Fruit fly (Drosophila melanogaster) whole organism, larva: Measurements from ENCODE around the gene Adhr.

Experiments used
- noc ChIP-seq: fragments of 200-800 bp; sonication (Bioruptor generic); optimal IDR thresholded peaks from 3 replicates; lab custom pipeline; 2019; ENCODE audit warnings: missing biosample characterization, mild to moderate bottlenecking, missing genetic modification characterization, moderate library complexity

Gene Adhr

DNA sequence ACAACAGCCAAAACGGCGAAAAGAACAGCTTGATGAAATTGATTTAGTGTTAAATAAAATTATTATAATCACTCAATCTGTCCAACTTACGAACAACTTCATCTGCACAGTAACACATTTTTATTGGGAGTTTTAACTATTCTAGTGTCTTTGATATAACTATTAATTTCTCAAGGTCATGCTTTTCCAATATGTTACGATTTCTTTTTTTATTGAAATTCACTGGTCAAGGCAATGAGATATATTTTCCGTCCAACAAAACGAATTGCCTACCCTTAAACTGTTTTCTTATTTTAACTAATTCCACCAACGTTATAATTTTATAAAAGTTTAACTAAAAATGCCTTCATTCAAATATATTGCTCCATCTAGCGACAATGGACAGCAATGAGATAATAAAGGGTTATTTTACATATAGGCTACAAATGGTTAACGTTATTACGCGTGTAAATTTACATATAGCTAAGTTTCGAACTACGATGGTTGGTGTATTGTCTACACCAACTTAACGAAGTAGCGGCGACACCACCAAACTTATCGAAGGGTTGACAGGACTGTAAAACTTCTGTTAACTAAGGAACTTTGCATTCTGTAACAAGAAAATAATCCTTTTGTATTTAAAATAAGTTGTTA lies 26.6 kb upstream of the Adhr start:
- TF ChIP-seq noc, result no peak

- TF ChIP-seq noc, result no peak
These were observed 16.8 kb upstream of the Adhr start for dm6 chr2L:14598357-14599057.

dm6 chr2L:14599058-14599789 lies 16.1 kb upstream of the Adhr start:
- peak; percentile 41 for TF ChIP-seq noc

dm6 chr2L:14606112-14606511 lies 9.2 kb upstream of the Adhr start:
- TF ChIP-seq noc, result no peak

- TF ChIP-seq noc, result peak; percentile 82
These were observed 3.9 kb upstream of the Adhr start for dm6 chr2L:14611358-14612037.

DNA sequence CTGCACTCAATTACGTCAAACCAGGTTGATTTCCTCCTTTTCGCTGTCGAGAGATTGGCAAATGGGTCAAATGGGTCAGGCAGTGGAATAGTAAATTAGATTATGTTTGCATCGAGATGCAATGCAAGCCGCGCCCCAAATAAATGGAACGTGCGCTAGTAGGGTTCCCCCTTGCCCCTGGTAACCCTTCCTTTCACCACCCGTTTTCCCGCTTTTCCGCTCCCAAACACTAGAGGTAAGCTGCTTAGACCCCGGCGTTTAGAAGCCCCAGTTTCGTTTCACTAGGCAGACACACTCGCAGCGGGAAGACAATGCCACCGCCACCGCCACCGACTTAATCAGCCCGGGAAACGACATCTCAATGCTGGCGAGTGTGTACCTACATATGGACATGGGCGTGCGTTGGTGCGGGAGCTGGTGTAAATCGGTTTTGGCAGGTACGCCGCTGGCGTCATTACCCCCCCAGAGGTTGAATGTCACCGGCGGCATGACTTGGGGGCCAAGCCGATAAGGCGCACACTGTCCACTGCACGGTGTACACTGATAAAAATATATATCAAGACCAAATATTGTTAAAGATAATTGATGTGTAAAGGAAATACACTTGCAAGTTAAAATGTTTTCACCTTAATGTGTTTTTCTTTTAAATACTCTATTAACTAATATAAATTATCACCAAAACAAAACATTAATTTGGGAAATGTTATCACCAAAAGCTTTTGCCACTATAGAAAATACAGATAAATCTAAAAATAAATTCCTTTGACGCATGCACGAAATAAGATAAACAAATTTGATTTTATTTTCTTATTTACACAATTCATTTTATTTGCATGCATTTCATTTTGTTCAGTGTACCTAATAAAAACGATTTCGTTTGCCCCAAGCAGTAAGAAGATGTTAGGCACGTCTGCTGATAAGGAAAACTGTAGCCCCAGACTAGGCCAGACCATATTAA lies 2.1 kb upstream of the Adhr start:
- TF ChIP-seq noc, result peak; percentile 98

dm6 chr2L:14614444-14614843 lies 908 bp upstream of the Adhr start:
- peak; percentile 12 for TF ChIP-seq noc

- peak; percentile 40 for TF ChIP-seq noc
These were observed 497 bp downstream of the Adhr start for dm6 chr2L:14615749-14616348.

DNA sequence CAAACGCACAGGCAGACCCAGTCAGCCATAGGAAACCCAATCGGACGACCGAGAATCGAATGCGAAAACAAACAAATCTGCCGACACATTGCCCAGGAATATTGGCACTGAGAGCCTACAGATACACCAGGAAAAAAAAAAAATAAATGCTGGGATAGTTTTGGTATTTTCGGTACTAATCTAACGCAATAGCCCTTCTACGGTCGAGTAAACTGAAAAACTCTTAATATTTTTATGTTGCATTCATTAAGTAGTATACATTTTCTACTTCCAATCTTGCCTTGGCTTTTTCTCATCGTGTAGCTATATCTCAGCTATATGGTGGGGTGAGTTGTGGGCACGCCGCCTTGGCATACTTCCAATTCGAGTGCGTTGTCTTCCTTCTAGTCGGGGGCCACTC lies 4.2 kb downstream of the Adhr start:
- no peak for TF ChIP-seq noc

DNA sequence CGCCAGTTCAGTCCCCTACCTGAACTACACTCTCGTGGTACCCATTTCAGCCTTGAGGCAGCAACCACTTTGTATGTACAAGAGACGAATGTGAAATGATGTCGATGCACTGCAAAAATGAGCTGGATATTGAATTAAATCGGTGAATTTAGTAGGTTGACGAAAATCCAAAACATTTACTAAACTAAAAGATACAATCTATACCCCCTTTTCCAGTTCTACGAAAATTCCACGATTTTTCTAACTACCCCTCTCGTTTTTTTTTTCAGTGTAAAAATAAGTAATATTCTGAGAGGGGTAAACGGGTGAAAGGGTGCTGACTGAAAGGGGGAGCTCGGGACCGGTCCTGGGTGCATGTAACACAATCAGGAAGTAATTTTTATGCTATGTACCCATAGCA lies 6.8 kb downstream of the Adhr start:
- TF ChIP-seq noc, result no peak

DNA sequence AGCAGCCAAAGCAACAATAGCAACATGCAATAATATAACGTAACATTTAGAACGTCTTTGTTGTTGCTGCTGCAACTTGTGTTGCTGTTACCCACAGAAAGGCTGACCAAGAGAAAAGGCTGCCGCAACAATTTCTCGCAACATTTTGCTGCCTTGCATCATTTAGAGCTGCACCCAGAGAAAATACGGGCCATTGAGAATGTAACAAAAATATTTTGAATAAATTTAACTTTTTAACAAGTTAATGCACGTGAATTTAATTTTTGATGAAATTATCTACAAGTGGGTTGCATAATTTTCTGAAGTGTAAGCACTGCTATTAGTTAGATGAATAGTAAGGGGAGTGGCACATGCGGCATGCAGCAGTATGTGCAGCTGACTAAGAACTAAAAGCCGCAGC lies 8.5 kb downstream of the Adhr start:
- no peak for TF ChIP-seq noc

dm6 chr2L:14624614-14625013 lies 9.3 kb downstream of the Adhr start:
- no peak for TF ChIP-seq noc

dm6 chr2L:14627129-14627528 lies 11.8 kb downstream of the Adhr start:
- no peak for TF ChIP-seq noc

DNA sequence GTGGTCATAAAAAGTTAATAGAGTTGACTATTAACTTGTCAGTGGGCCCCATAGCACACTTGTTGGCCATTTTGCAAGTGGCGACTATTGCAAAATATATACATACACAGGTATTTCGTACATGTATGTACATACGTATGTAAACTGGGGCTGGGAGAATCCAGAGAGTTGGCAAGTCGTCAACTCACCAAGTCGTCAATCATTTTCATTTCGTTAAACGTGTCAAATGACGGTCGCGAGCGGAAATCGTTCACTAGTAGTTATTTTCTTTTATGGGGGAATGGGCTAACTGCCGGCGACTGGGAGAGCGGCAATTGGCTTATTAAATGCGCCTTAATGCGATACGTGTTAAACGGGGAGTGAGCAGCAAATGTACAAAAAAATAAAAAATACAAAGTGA lies 13.4 kb downstream of the Adhr start:
- TF ChIP-seq noc, result no peak

- no peak for TF ChIP-seq noc
These were observed 15.8 kb downstream of the Adhr start for dm6 chr2L:14630988-14631723.
